Worm (Caenorhabditis elegans): ENCODE measurements around the gene rnp-4.

rnp-4 gene

ce11 chrIII:4391319-4391718 lies 14.8 kb upstream of the rnp-4 start:
- TF ChIP-seq unc-62 (GFP tag; optimal IDR thresholded peaks at IDR 0.05), result no peak

- no peak for TF ChIP-seq unc-62 (GFP tag; optimal IDR thresholded peaks at IDR 0.05)
These were observed 14.1 kb upstream of the rnp-4 start for ce11 chrIII:4391938-4392337.

DNA sequence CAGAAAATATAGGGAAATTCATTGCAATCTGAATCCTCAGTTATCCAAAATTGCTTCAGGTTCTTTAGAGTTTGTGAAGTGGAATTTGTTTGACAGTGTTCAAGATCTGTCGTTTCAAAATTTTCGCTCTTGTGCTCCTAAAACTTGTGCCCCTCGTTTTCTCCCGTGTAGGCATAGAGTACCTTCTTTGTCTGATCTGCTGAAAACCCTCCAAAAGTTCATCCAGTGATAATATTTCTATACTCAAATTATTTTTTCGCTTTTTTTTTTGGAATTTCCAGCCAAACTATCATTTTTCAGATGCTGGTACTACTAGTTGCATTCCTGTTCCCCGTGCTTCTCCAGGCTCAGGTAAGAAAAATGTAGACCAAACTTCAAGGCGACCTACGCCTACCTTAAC lies 11.6 kb upstream of the rnp-4 start, which contains the start of gene R07E5.4:
Gene R07E5.4 (plus strand): TSS at position 301 of the 400 bp plus-strand sequence.
- no peak for TF ChIP-seq unc-62 (GFP tag; optimal IDR thresholded peaks at IDR 0.05)

ce11 chrIII:4395857-4396256 lies 10.2 kb upstream of the rnp-4 start:
- no peak for TF ChIP-seq unc-62 (GFP tag; optimal IDR thresholded peaks at IDR 0.05)

DNA sequence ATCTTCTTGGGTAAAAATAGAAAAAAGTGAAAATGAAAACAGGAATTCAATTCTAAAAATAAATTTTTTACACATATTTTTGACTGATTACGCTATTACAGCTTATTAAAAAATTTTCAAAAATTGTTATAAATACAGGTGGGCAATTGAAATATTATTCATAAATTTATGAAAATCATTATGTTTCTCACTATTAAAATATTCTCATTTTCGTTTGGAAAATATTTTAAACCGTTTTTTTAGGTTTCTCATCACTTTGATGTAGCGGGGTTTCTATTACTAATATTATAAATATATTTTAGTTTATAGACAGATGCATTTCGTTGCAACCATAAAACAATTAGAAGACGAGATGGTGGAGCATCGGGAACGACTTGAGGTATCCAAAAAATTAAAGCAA lies 9.0 kb upstream of the rnp-4 start, which contains the start of gene R07E5.5:
Gene R07E5.5 (plus strand): TSS at position 301 of the 400 bp plus-strand sequence.
- TF ChIP-seq unc-62 (GFP tag; optimal IDR thresholded peaks at IDR 0.05), result no peak

- TF ChIP-seq unc-62 (GFP tag; optimal IDR thresholded peaks at IDR 0.05), result no peak
These were observed 7.6 kb upstream of the rnp-4 start, which contains the start of gene R07E5.6 for ce11 chrIII:4398463-4398862. Gene R07E5.6, plus strand, starts transcription at chrIII:4398763.

- TF ChIP-seq unc-62 (GFP tag; optimal IDR thresholded peaks at IDR 0.05), result no peak
These were observed 4.9 kb upstream of the rnp-4 start, which contains the start of gene R07E5.15 for ce11 chrIII:4401142-4401541. Gene R07E5.15, plus strand, starts transcription at chrIII:4401442.

DNA sequence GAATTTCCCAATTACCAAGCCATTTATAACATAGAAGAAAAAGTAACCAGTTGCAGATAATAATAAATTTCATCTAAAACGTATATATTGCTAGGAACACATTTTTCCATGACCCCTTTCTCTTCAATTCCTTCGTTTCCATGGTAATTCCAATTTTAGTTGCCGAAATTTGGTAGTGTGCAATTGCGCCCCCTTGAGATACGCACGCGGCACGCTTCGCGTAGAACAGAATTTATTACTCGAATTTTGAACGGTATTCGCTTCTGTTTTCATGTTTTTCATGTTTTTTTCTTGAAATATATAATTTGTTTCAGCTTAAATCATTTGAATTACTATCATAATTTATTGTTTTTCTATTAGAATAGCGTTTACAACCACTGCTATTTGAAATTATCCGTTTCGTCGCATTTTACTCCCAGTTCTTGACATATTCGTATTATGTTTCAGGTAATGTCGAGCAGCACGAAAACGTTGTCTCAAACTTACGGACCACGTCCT lies 1.7 kb upstream of the rnp-4 start, which contains the start of the genes R07E5.17 and snfc-5:
Gene R07E5.17 (minus strand): TSS at position 98 of the 498 bp plus-strand sequence.
Gene snfc-5 (plus strand): TSS at position 448 of the 498 bp plus-strand sequence.
- no peak for TF ChIP-seq unc-62 (GFP tag; optimal IDR thresholded peaks at IDR 0.05)

DNA sequence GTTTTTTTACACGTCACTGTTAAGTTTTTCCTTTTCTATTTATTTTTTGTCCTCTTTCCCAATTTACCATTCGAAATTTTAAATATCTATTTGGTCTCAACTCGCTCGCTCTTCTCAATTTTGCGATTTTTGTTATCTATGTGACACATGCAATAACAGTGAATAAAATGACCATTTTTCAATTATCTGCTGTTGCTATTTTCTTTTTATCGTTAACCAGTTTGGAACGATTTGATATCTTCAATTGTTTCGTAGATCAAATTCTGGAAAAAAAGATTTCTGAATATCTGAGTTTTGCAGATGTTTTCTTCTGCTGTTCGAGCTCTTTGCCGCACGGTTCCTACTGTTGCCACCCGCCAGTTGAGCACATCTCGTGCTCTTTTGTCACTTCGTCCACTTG lies 1.1 kb downstream of the rnp-4 start, which contains the start of gene prdx-3:
Gene prdx-3 (plus strand): TSS at position 301 of the 400 bp plus-strand sequence.
- TF ChIP-seq unc-62 (GFP tag; optimal IDR thresholded peaks at IDR 0.05), result no peak

ce11 chrIII:4408251-4408650 lies 2.2 kb downstream of the rnp-4 start, which contains the start of gene gpch-1:
Gene gpch-1, plus strand, starts transcription at chrIII:4408551.
- no peak for TF ChIP-seq unc-62 (GFP tag; optimal IDR thresholded peaks at IDR 0.05)

DNA sequence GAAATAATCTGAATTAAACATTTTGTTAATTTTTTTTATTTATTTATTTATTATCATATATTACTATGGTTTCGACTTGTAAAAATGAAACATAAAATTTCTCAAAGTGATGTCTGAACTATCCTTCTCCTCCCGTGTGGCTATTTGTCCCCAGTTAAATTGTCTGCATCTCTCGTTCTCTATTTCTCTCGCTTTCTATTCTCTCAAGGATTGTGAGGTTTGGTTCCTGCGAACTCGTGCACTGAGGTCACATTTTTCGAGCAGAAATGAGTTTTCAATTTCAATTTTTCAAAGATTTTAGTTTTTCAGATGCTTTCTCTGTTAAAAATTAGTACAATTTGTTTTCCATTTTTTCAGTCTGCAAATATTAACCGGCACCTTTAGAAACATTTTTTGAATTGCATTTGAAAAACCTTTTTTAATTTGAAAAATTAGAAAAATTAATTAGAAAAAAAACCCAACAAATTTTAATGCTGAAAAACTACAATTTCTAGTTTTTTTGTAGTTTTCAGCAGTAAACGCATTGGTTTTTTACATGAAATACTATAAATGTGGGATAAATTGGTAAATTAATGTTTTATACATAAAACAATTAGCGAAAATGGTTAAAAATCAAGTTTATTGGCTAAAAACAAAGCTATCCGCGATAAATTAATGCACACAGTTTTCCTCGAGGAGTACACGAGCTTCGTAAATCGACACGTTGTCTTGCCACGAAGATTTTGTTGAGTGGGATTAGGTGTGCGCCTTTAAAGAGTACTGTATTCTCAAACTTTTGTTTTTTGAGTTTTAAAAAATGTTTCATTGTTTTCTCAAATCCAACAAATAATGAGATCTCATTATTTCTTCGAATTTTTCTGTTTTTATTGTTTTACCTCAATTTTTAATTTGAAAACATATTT lies 6.3 kb downstream of the rnp-4 start:
- TF ChIP-seq unc-62 (GFP tag; optimal IDR thresholded peaks at IDR 0.05), result no peak

ce11 chrIII:4413099-4413498 lies 7.0 kb downstream of the rnp-4 start, which contains the start of gene mpc-1:
Gene mpc-1, plus strand, starts transcription at chrIII:4413457.
- TF ChIP-seq unc-62 (GFP tag; optimal IDR thresholded peaks at IDR 0.05), result no peak

DNA sequence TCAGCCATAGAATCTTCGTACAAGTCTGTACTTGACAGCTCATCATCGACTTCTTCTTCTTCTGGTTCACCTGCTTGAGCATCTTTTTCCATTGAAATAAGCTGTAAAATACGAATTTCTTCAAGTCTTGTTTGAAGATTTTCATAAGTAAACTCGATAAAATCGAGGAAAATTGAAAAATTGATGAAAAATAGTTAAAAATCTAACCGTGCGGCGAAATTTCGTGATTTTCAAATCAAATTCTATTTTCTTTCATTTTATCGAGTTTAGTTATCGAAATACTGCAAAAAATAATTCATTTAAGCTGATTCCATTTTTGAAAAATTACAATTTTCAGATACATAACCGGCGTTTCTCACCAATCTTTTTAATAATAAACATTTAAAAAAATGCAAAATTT lies 9.0 kb downstream of the rnp-4 start, which contains the start of gene R07E5.11:
Gene R07E5.11 (minus strand): TSS at position 101 of the 400 bp plus-strand sequence.
- no peak for TF ChIP-seq unc-62 (GFP tag; optimal IDR thresholded peaks at IDR 0.05)

DNA sequence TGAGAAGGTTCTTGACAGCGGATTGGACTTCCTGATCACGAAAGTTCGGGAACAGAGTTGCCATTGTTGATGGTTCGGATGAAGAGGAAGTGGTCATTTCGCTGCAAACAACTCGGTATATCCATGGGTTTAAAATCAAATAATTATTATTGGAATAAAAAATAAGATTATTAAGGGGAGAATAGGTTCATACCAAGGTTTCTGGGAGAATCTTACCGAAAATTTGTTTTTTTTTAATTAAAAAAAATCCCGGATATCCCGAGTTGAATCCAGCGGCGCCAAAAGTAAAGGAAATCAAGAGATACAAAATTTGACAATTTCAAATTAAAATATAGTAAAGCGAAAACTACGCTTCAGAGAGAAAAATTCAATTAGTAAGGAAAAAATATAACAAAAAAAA lies 11.9 kb downstream of the rnp-4 start, which contains the start of the genes R07E5.19 and pdcd-2:
Gene R07E5.19 (minus strand): TSS at position 101 of the 400 bp plus-strand sequence.
Gene pdcd-2 (minus strand): TSS at position 102 of the 400 bp plus-strand sequence.
- TF ChIP-seq unc-62 (GFP tag; optimal IDR thresholded peaks at IDR 0.05), result no peak

- no peak for TF ChIP-seq unc-62 (GFP tag; optimal IDR thresholded peaks at IDR 0.05)
These were observed 13.3 kb downstream of the rnp-4 start, which contains the start of the genes R07E5.7 and cku-80 for ce11 chrIII:4419117-4419978. Gene R07E5.7, minus strand, starts transcription at chrIII:4419167. Gene cku-80, plus strand, starts transcription at chrIII:4419848.

All from whole organism, dauer.